Worm (Caenorhabditis elegans) whole organism, mixed stage, embryonic: ENCODE results near the gene inos-1.

Source experiments
- ceh-83 ChIP-seq: fragments of 200-800 bp; sonication (Bioruptor generic); optimal IDR thresholded peaks from 2 replicates; lab custom pipeline; 2018; ENCODE audit warnings: mild to moderate bottlenecking, missing genetic modification characterization, missing compliant biosample characterization
- lsy-2 ChIP-seq: fragments of 150-350 bp; optimal IDR thresholded peaks from 2 replicates; lab custom pipeline; 2014; ENCODE audit warnings: missing biosample characterization, missing genetic modification characterization
- mab-5 ChIP-seq: fragments of 150-350 bp; optimal IDR thresholded peaks from 2 replicates; lab custom pipeline; 2014; ENCODE audit warnings: missing biosample characterization, missing genetic modification characterization
- mep-1 ChIP-seq: fragments of 150-350 bp; optimal IDR thresholded peaks from 2 replicates; lab custom pipeline; 2017; ENCODE audit warnings: missing biosample characterization, missing genetic modification reagents, missing genetic modification characterization, inconsistent platforms
- nhr-237 ChIP-seq: fragments of 150-350 bp; optimal IDR thresholded peaks from 2 replicates; lab custom pipeline; 2014; ENCODE audit warnings: missing biosample characterization, missing genetic modification characterization

DNA sequence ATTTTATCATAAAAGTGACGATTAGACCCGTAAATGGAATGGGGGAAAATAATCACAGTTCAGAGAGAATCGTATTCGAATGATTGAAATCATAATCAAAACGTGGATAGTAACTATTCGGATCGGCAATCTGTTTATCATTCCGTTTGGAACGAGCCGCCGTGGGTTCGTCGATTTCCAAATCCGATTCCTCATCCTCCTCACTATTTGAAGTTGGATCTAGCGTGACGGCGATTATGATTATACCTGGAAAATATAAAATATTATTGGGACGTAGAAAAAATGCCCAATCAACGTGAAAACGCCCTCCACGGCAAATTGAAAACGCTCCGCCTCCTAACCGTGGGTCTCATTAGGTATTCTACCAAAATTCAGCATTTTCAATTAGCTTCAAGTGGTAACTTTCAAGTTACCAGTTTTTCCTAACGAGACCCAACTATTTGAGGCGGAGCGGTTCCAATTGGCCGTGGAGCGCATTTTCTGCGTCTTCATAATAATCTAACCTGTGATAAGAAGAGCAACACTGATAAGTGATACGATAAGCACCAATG, 31.1 kb upstream of the inos-1 start:
- TF ChIP-seq ceh-83 (GFP tag; lab: Kevin White, UChicago) (no peak), mep-1 (tag; lab: Kevin White, UChicago) (no peak), mab-5 (tag; lab: Kevin White, UChicago) (no peak), lsy-2 (tag; lab: Kevin White, UChicago) (no peak), nhr-237 (no peak)
